Fruit fly (Drosophila melanogaster) whole organism, embryonic: ENCODE data around the gene Fancl.

ENCODE experiments used
- B-H2 ChIP-seq: fragments of 200-800 bp; sonication (Bioruptor generic); optimal IDR thresholded peaks from 2 replicates; lab custom pipeline; 2018; ENCODE audit warnings: missing biosample characterization, mild to moderate bottlenecking, missing genetic modification characterization
- Bdp1 ChIP-seq: fragments of 200-800 bp; sonication (Bioruptor generic); optimal IDR thresholded peaks from 3 replicates; lab custom pipeline; 2016; ENCODE audit warnings: missing biosample characterization, missing genetic modification characterization
- CG10366 ChIP-seq: fragments of 200-800 bp; sonication (Bioruptor generic); IDR thresholded peaks from 2 replicates; pipeline ENCODE4 v1.3.6; 2022; ENCODE audit warnings: missing biosample characterization, missing genetic modification characterization
- CG11695 ChIP-seq: fragments of 200-800 bp; sonication (Bioruptor generic); IDR thresholded peaks from 3 replicates; pipeline ENCODE4 v1.3.6; 2022; ENCODE audit warnings: missing biosample characterization, missing genetic modification characterization
- CG12071 ChIP-seq: fragments of 200-800 bp; sonication (Bioruptor generic); optimal IDR thresholded peaks from 3 replicates; lab custom pipeline; 2018; ENCODE audit warnings: missing biosample characterization, mild to moderate bottlenecking, missing genetic modification characterization
- CG13775 ChIP-seq: fragments of 200-800 bp; sonication (Bioruptor generic); optimal IDR thresholded peaks from 3 replicates; lab custom pipeline; 2017; ENCODE audit warnings: missing biosample characterization, mild to moderate bottlenecking, missing genetic modification characterization
- CG16779 ChIP-seq: fragments of 200-800 bp; sonication (Bioruptor generic); IDR thresholded peaks from 2 replicates; pipeline ENCODE4 v1.3.6; 2022; ENCODE audit warnings: missing biosample characterization, missing genetic modification characterization
- CG16815 ChIP-seq: fragments of 200-800 bp; sonication (Bioruptor generic); optimal IDR thresholded peaks from 3 replicates; lab custom pipeline; 2017; ENCODE audit warnings: missing biosample characterization, mild to moderate bottlenecking, missing genetic modification characterization
- CG16863 ChIP-seq: fragments of 200-800 bp; sonication (Bioruptor generic); optimal IDR thresholded peaks from 3 replicates; lab custom pipeline; 2016; ENCODE audit warnings: missing biosample characterization, missing genetic modification characterization
- CG17186 ChIP-seq: fragments of 200-800 bp; sonication (Bioruptor generic); optimal IDR thresholded peaks from 3 replicates; lab custom pipeline; 2017; ENCODE audit warnings: missing biosample characterization, missing genetic modification reagents, missing genetic modification characterization
- CG2678 ChIP-seq: fragments of 200-800 bp; sonication (Bioruptor generic); optimal IDR thresholded peaks from 3 replicates; lab custom pipeline; 2019; ENCODE audit warnings: missing biosample characterization, mild to moderate bottlenecking, missing genetic modification characterization, moderate library complexity
- CG30431 ChIP-seq: fragments of 200-800 bp; sonication (Bioruptor generic); optimal IDR thresholded peaks from 2 replicates; lab custom pipeline; 2017; ENCODE audit warnings: missing biosample characterization, missing genetic modification characterization
- CG34376 ChIP-seq: fragments of 200-800 bp; sonication (Bioruptor generic); optimal IDR thresholded peaks from 2 replicates; lab custom pipeline; 2018; ENCODE audit warnings: missing biosample characterization, mild to moderate bottlenecking, missing genetic modification characterization
- CG5180 ChIP-seq: fragments of 200-800 bp; sonication (Bioruptor generic); optimal IDR thresholded peaks from 3 replicates; lab custom pipeline; 2017; ENCODE audit warnings: missing biosample characterization, missing genetic modification characterization, mild to moderate bottlenecking, moderate library complexity, missing genetic modification reagents
- CG5953 ChIP-seq: fragments of 200-800 bp; sonication (Bioruptor generic); IDR thresholded peaks from 2 replicates; pipeline ENCODE4 v1.3.6; 2022; ENCODE audit warnings: missing biosample characterization, missing genetic modification characterization
- CG6175 ChIP-seq: fragments of 200-800 bp; sonication (Bioruptor generic); IDR thresholded peaks from 3 replicates; pipeline ENCODE4 v1.3.6; 2022; ENCODE audit warnings: missing biosample characterization, missing genetic modification characterization
- CG7271 ChIP-seq: fragments of 200-800 bp; sonication (Bioruptor generic); optimal IDR thresholded peaks from 2 replicates; lab custom pipeline; 2018; ENCODE audit warnings: missing biosample characterization, mild to moderate bottlenecking, missing genetic modification characterization, moderate library complexity
- CG8924 ChIP-seq: fragments of 200-800 bp; optimal IDR thresholded peaks from 3 replicates; lab custom pipeline; 2019; ENCODE audit warnings: missing biosample characterization, mild to moderate bottlenecking, missing genetic modification characterization, moderate library complexity
- CG9215 ChIP-seq: fragments of 200-800 bp; sonication (Bioruptor generic); IDR thresholded peaks from 2 replicates; pipeline ENCODE4 v1.3.6; 2022; ENCODE audit warnings: missing biosample characterization, missing genetic modification characterization
- CG9817 ChIP-seq: fragments of 200-800 bp; sonication (Bioruptor generic); optimal IDR thresholded peaks from 2 replicates; lab custom pipeline; 2018; ENCODE audit warnings: missing biosample characterization, mild to moderate bottlenecking, missing genetic modification characterization, moderate library complexity
- CTCF ChIP-seq: fragments of 200-800 bp; sonication (Bioruptor generic); optimal IDR thresholded peaks from 2 replicates; lab custom pipeline; 2017; ENCODE audit warnings: missing biosample characterization, mild to moderate bottlenecking, missing genetic modification characterization, moderate library complexity
- D19B ChIP-seq: fragments of 200-800 bp; sonication (Bioruptor generic); optimal IDR thresholded peaks from 2 replicates; lab custom pipeline; 2017; ENCODE audit warnings: missing biosample characterization, mild to moderate bottlenecking, missing genetic modification characterization
- Dip2 ChIP-seq: fragments of 200-800 bp; sonication (Bioruptor generic); IDR thresholded peaks from 2 replicates; pipeline ENCODE4 v1.3.6; 2022; ENCODE audit warnings: missing biosample characterization, missing genetic modification characterization
- Dip3 ChIP-seq: fragments of 200-800 bp; sonication (Bioruptor generic); optimal IDR thresholded peaks from 3 replicates; lab custom pipeline; 2016; ENCODE audit warnings: missing biosample characterization, missing genetic modification characterization
- Dp ChIP-seq: fragments of 200-800 bp; sonication (Bioruptor generic); optimal IDR thresholded peaks from 2 replicates; lab custom pipeline; 2018; ENCODE audit warnings: missing biosample characterization, mild to moderate bottlenecking, missing genetic modification characterization, moderate library complexity
- Gug ChIP-seq: fragments of 200-800 bp; sonication (Bioruptor generic); IDR thresholded peaks from 4 replicates; pipeline ENCODE4 v1.3.6; 2022; ENCODE audit warnings: missing biosample characterization, missing genetic modification characterization
- H2.0 ChIP-seq: fragments of 200-800 bp; sonication (Bioruptor generic); IDR thresholded peaks from 2 replicates; pipeline ENCODE4 v1.3.6; 2022; ENCODE audit warnings: missing biosample characterization, missing genetic modification characterization
- HLH3B ChIP-seq: fragments of 200-800 bp; sonication (Bioruptor generic); IDR thresholded peaks from 2 replicates; pipeline ENCODE4 v1.3.6; 2022; ENCODE audit warnings: missing biosample characterization, missing genetic modification characterization
- Hsf ChIP-seq: fragments of 200-800 bp; sonication (Bioruptor generic); optimal IDR thresholded peaks from 3 replicates; lab custom pipeline; 2016; ENCODE audit warnings: missing biosample characterization, missing genetic modification characterization
- Meics ChIP-seq: fragments of 200-800 bp; sonication (Bioruptor generic); optimal IDR thresholded peaks from 2 replicates; lab custom pipeline; 2017; ENCODE audit warnings: missing biosample characterization, mild to moderate bottlenecking, missing genetic modification characterization
- Mrtf ChIP-seq: fragments of 200-800 bp; sonication (Bioruptor generic); IDR thresholded peaks from 3 replicates; pipeline ENCODE4 v1.3.6; 2022; ENCODE audit warnings: missing biosample characterization, missing genetic modification characterization
- Myb ChIP-seq: fragments of 200-800 bp; sonication (Bioruptor generic); optimal IDR thresholded peaks from 2 replicates; lab custom pipeline; 2016; ENCODE audit warnings: missing biosample characterization, missing genetic modification characterization
- NK7.1 ChIP-seq: fragments of 200-800 bp; sonication (Bioruptor generic); optimal IDR thresholded peaks from 3 replicates; lab custom pipeline; 2016; ENCODE audit warnings: missing biosample characterization, missing genetic modification characterization
- Pdp1 ChIP-seq, 2 experiments: fragments of 200-800 bp; sonication (Bioruptor generic); optimal IDR thresholded peaks; 3 replicates each; lab custom pipeline; 2016; ENCODE audit warnings: missing biosample characterization in 2 of 2, missing genetic modification characterization in 2 of 2, mild to moderate bottlenecking in 1 of 2, moderate library complexity in 1 of 2
- Six4 ChIP-seq: fragments of 200-800 bp; sonication (Bioruptor generic); optimal IDR thresholded peaks from 2 replicates; lab custom pipeline; 2016; ENCODE audit warnings: missing biosample characterization, missing genetic modification characterization
- Xbp1 ChIP-seq: fragments of 200-800 bp; sonication (Bioruptor generic); optimal IDR thresholded peaks from 3 replicates; lab custom pipeline; 2016; ENCODE audit warnings: missing biosample characterization, mild to moderate bottlenecking, missing genetic modification characterization
- az2 ChIP-seq: fragments of 200-800 bp; sonication (Bioruptor generic); optimal IDR thresholded peaks from 3 replicates; lab custom pipeline; 2016; ENCODE audit warnings: missing biosample characterization, missing genetic modification characterization
- bab2 ChIP-seq: fragments of 200-800 bp; sonication (Bioruptor generic); optimal IDR thresholded peaks from 2 replicates; lab custom pipeline; 2016; ENCODE audit warnings: missing biosample characterization, missing genetic modification characterization
- bcd ChIP-seq: fragments of 200-800 bp; sonication (Bioruptor generic); optimal IDR thresholded peaks from 2 replicates; lab custom pipeline; 2017; ENCODE audit warnings: missing biosample characterization, mild to moderate bottlenecking, missing genetic modification characterization
- dm ChIP-seq: fragments of 200-800 bp; sonication (Bioruptor generic); optimal IDR thresholded peaks from 3 replicates; lab custom pipeline; 2016; ENCODE audit warnings: missing biosample characterization, missing genetic modification characterization
- emc ChIP-seq: fragments of 200-800 bp; sonication (Bioruptor generic); optimal IDR thresholded peaks from 2 replicates; lab custom pipeline; 2016; ENCODE audit warnings: missing biosample characterization, missing genetic modification characterization
- fd96Cb ChIP-seq: fragments of 200-800 bp; sonication (Bioruptor generic); optimal IDR thresholded peaks from 2 replicates; lab custom pipeline; 2018; ENCODE audit warnings: missing biosample characterization, mild to moderate bottlenecking, missing genetic modification characterization, moderate library complexity
- grn ChIP-seq: fragments of 200-800 bp; sonication (Bioruptor generic); optimal IDR thresholded peaks from 3 replicates; lab custom pipeline; 2017; ENCODE audit warnings: missing biosample characterization, missing genetic modification characterization
- ind ChIP-seq: fragments of 200-800 bp; sonication (Bioruptor generic); optimal IDR thresholded peaks from 3 replicates; lab custom pipeline; 2016; ENCODE audit warnings: missing biosample characterization, missing genetic modification characterization
- jumu ChIP-seq: fragments of 200-800 bp; sonication (Bioruptor generic); optimal IDR thresholded peaks from 3 replicates; lab custom pipeline; 2016; ENCODE audit warnings: missing biosample characterization, missing genetic modification characterization
- lmd ChIP-seq: fragments of 200-800 bp; sonication (Bioruptor generic); IDR thresholded peaks from 2 replicates; pipeline ENCODE4 v1.3.6; 2022; ENCODE audit warnings: missing biosample characterization, missing genetic modification characterization
- repo ChIP-seq: fragments of 200-800 bp; sonication (Bioruptor generic); optimal IDR thresholded peaks from 2 replicates; lab custom pipeline; 2016; ENCODE audit warnings: missing biosample characterization, missing genetic modification characterization
- run ChIP-seq: fragments of 200-800 bp; sonication (Bioruptor generic); optimal IDR thresholded peaks from 3 replicates; lab custom pipeline; 2018; ENCODE audit warnings: missing biosample characterization, mild to moderate bottlenecking, missing genetic modification characterization
- tna ChIP-seq: fragments of 200-800 bp; sonication (Bioruptor generic); IDR thresholded peaks from 2 replicates; pipeline ENCODE4 v1.3.6; 2022; ENCODE audit warnings: missing biosample characterization, missing genetic modification characterization; ENCODE audit not compliant: partially characterized antibody
- wdn ChIP-seq: fragments of 200-800 bp; sonication (Bioruptor generic); IDR thresholded peaks from 2 replicates; pipeline ENCODE4 v1.3.6; 2022; ENCODE audit warnings: missing biosample characterization, missing genetic modification characterization
- zfh1 ChIP-seq: fragments of 200-800 bp; sonication (Bioruptor generic); IDR thresholded peaks from 3 replicates; pipeline ENCODE4 v1.3.6; 2022; ENCODE audit warnings: missing biosample characterization, missing genetic modification characterization

Fancl gene

DNA sequence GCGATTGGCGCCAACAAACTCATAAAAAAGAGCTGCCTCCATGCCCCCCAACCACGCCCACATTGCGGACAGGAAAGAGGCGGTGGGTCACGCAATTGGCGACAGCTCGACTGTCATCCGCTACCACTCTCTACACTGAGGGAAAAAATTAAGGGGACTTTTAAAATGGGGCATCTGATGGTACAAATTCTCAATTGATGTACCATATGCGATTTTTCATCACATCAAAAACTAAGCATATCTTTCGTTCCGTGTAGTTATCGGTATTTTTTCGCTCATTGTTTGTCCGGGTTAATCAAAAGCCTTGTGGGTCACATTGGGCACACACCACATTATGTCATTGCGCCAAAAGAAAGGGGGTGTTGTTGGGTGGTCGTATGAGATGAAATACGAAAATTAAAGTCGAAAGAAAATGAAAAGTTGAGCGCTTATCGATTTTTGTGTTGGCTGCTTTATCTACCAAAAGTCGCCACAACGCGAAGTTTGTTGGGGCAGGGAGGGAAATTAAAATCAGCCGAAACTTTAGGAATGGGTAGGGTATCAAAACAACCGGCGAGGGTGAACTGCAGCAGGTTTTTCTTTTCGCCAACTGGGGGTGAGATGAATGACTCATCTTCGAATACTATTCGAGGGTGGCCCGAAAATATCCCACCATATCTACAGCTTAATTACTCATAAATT, 28.5 kb downstream of the Fancl start (continued):
- no peak for TF ChIP-seq Dp (GFP tag; lab: Kevin White, UChicago)
- TF ChIP-seq CG30431 (GFP tag; lab: Kevin White, UChicago) = no peak
- TF ChIP-seq lmd (GFP tag; lab: Robert Waterston, UW) = peak; percentile 46; the same call in 1 of the 2 replicates
- peak; percentile 4 for TF ChIP-seq D19B (GFP tag; lab: Kevin White, UChicago)
- TF ChIP-seq Mrtf (GFP tag; lab: Robert Waterston, UW) = peak; percentile 46; the same call in 1 of the 3 replicates
- peak; percentile 68 for TF ChIP-seq Meics (GFP tag; lab: Kevin White, UChicago)
- TF ChIP-seq wdn = 0 out of 2 replicates have a peak, but pooled peaks have one; percentile 32
- peak; percentile 14 for TF ChIP-seq bcd (GFP tag; lab: Kevin White, UChicago)
- no peak for TF ChIP-seq Dip3
- peak; percentile 9 for TF ChIP-seq CG13775
- no peak for TF ChIP-seq dm (GFP tag; lab: Kevin White, UChicago)
- peak; percentile 46 for TF ChIP-seq ind (GFP tag; lab: Kevin White, UChicago)
- peak; percentile 19; the same call in 1 of the 2 replicates for TF ChIP-seq H2.0
- no peak for TF ChIP-seq NK7.1 (GFP tag; lab: Kevin White, UChicago)
- TF ChIP-seq Xbp1 = peak; percentile 28
- 0 out of 3 replicates have a peak, but pooled peaks have one; percentile 40 for TF ChIP-seq CG6175 (GFP tag; lab: Robert Waterston, UW)
- TF ChIP-seq fd96Cb (tag; lab: Kevin White, UChicago) = no peak
- no peak for TF ChIP-seq CG2678 (tag; lab: Kevin White, UChicago)
- TF ChIP-seq CG17186 (GFP tag; lab: Kevin White, UChicago) = no peak
- TF ChIP-seq CG10366 (GFP tag; lab: Robert Waterston, UW) = 0 out of 2 replicates have a peak, but pooled peaks have one; percentile 10
- TF ChIP-seq B-H2 (GFP tag; lab: Kevin White, UChicago) = no peak
- peak; percentile 52; the same call in 1 of the 3 replicates for TF ChIP-seq zfh1
- peak; percentile 41; the same call in 1 of the 3 replicates for TF ChIP-seq CG11695 (GFP tag; lab: Robert Waterston, UW)
- TF ChIP-seq Six4 (GFP tag; lab: Kevin White, UChicago) = no peak
- TF ChIP-seq Gug (GFP tag; lab: Robert Waterston, UW) = 0 out of 4 replicates have a peak, but pooled peaks have one; percentile 20
- peak; percentile 13 for TF ChIP-seq az2 (GFP tag; lab: Kevin White, UChicago)
- TF ChIP-seq Hsf = peak; percentile 2
- TF ChIP-seq Pdp1 (GFP tag; optimal IDR thresholded peaks at IDR 0.05; lab: Kevin White, UChicago) = peak in 1 of 2 experiments; percentile 30
- peak; percentile 1 for TF ChIP-seq run
- TF ChIP-seq jumu = peak; percentile 24
- no peak for TF ChIP-seq CTCF (GFP tag; lab: Kevin White, UChicago)
- TF ChIP-seq tna (GFP tag; lab: Robert Waterston, UW) = no peak
- TF ChIP-seq CG16863 = peak; percentile 4
- TF ChIP-seq CG5953 (GFP tag; lab: Robert Waterston, UW) = no peak
- no peak for TF ChIP-seq emc (GFP tag; lab: Kevin White, UChicago)
- TF ChIP-seq Dip2 (GFP tag; lab: Robert Waterston, UW) = no peak
- TF ChIP-seq bab2 (GFP tag; lab: Kevin White, UChicago) = peak; percentile 55
- no peak for TF ChIP-seq CG8924 (tag; lab: Kevin White, UChicago)
- no peak for TF ChIP-seq grn
- TF ChIP-seq CG12071 (GFP tag; lab: Kevin White, UChicago) = peak; percentile 62
- TF ChIP-seq CG16779 (GFP tag; lab: Robert Waterston, UW) = 0 out of 2 replicates have a peak, but pooled peaks have one; percentile 26
- peak; percentile 26 for TF ChIP-seq repo (GFP tag; lab: Kevin White, UChicago)
- peak; percentile 43 for TF ChIP-seq HLH3B (GFP tag; lab: Robert Waterston, UW)
- no peak for TF ChIP-seq CG5180 (GFP tag; lab: Kevin White, UChicago)
- 0 out of 2 replicates have a peak, but pooled peaks have one; percentile 22 for TF ChIP-seq CG9215 (GFP tag; lab: Robert Waterston, UW)
- peak; percentile 30 for TF ChIP-seq CG34376 (GFP tag; lab: Kevin White, UChicago)
- TF ChIP-seq CG7271 (tag; lab: Kevin White, UChicago) = no peak
- TF ChIP-seq Bdp1 (GFP tag; lab: Kevin White, UChicago) = no peak
- no peak for TF ChIP-seq CG16815
- peak; percentile 21 for TF ChIP-seq CG9817 (tag; lab: Kevin White, UChicago)
- TF ChIP-seq Myb = peak; percentile 23
